Fruit fly (Drosophila melanogaster) S2 (cell line): ENCODE data around the gene Aps.

Source experiments
- CG8478 ChIP-seq: fragments of >200 bp; optimal IDR thresholded peaks from 2 replicates; lab custom pipeline; 2018
- CTCF ChIP-seq, 2 experiments: fragments of >200 bp; optimal IDR thresholded peaks; 2 replicates each; lab custom pipeline; 2018

DNA sequence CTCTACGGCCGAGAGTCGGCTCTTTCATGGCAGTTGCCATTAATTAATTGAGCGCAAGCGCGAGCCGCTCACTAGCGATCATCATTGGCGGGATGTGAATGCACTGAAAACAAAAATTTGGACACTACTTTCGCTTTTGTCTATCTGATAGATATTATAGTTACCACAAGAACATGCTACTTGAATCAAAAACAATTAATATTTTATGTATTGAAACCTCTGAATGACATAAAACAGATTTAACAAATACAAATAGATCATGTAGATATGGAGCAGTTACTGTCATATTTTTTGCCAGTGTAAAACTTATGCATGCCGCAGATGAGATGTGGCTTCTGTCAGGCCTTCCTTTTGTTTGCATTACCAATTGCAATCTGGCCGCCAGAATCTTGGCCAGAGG, 29.0 kb upstream of the Aps start:
- TF ChIP-seq CG8478 (no peak), CTCF (optimal IDR thresholded peaks at IDR 0.05; lab: Kevin White, UChicago) (no peak)
